Worm (Caenorhabditis elegans): ENCODE results near the gene nhr-50.

DNA sequence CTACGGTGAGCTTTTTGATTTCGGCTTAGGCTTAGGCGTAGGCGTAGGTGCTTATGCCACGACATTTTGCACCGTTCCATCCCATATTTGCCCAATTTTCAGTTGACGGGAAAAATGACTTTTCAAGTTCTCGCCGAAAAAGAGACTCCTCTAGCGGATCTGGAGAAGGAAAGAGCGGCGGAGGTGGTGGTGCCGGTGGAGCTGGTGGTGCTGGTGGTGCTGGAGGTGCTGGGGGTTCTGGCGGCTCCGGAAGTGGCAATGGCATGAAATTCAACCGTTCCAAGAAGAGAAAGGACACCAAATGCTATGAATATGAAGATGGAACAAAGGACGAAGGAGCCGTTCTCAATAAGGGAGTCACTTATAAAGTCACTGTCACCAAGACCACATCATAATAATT lies 46.6 kb upstream of the nhr-50 start:
- no peak for TF ChIP-seq ets-4 (tag; optimal IDR thresholded peaks at IDR 0.05)
- no peak for TF ChIP-seq nhr-11 (tag; optimal IDR thresholded peaks at IDR 0.05)
- TF ChIP-seq ztf-16 (tag; optimal IDR thresholded peaks at IDR 0.05) = no peak
- TF ChIP-seq ama-1 (optimal IDR thresholded peaks at IDR 0.05) = no peak
- TF ChIP-seq ahr-1 (tag; optimal IDR thresholded peaks at IDR 0.05) = no peak
- TF ChIP-seq F13H6.1 (tag; optimal IDR thresholded peaks at IDR 0.05) = no peak
- TF ChIP-seq nfya-1 (tag; optimal IDR thresholded peaks at IDR 0.05) = no peak
- no peak for TF ChIP-seq fkh-10 (GFP tag; optimal IDR thresholded peaks at IDR 0.05)
- no peak for TF ChIP-seq pha-4 (tag; optimal IDR thresholded peaks at IDR 0.05)
- TF ChIP-seq ceh-48 (tag; optimal IDR thresholded peaks at IDR 0.05) = no peak
- TF ChIP-seq hlh-30 (tag; optimal IDR thresholded peaks at IDR 0.05; ENCODE audit: insufficient read depth) = no peak

Data from whole organism, late embryonic.